Fruit fly (Drosophila melanogaster) whole organism, embryonic: ENCODE measurements around the gene CG46465.

ENCODE experiments used
- ATbp ChIP-seq: fragments of 200-800 bp; sonication (Bioruptor generic); optimal IDR thresholded peaks from 2 replicates; lab custom pipeline; 2017; ENCODE audit warnings: missing biosample characterization, mild to moderate bottlenecking, missing genetic modification characterization, missing genetic modification reagents
- Antp ChIP-seq: fragments of 200-800 bp; sonication (Bioruptor generic); optimal IDR thresholded peaks from 3 replicates; lab custom pipeline; 2016; ENCODE audit warnings: missing biosample characterization, missing genetic modification characterization
- Atf6 ChIP-seq: fragments of 200-800 bp; sonication (Bioruptor generic); IDR thresholded peaks from 2 replicates; pipeline ENCODE4 v1.3.6; 2022; ENCODE audit warnings: missing biosample characterization, missing genetic modification characterization
- B-H1 ChIP-seq: fragments of 200-800 bp; sonication (Bioruptor generic); IDR thresholded peaks from 3 replicates; pipeline ENCODE4 v1.3.6; 2022; ENCODE audit warnings: missing biosample characterization, missing genetic modification characterization
- CG10147 ChIP-seq: fragments of 200-800 bp; sonication (Bioruptor generic); optimal IDR thresholded peaks from 2 replicates; lab custom pipeline; 2019; ENCODE audit warnings: missing biosample characterization, mild to moderate bottlenecking, missing genetic modification characterization, moderate library complexity
- CG10209 ChIP-seq: fragments of 200-800 bp; sonication (Bioruptor generic); optimal IDR thresholded peaks from 3 replicates; lab custom pipeline; 2017; ENCODE audit warnings: missing biosample characterization, mild to moderate bottlenecking, missing genetic modification characterization, missing genetic modification reagents
- CG10431 ChIP-seq: fragments of 200-800 bp; sonication (Bioruptor generic); optimal IDR thresholded peaks from 3 replicates; lab custom pipeline; 2018; ENCODE audit warnings: missing biosample characterization, mild to moderate bottlenecking, missing genetic modification characterization
- CG10462 ChIP-seq: fragments of 200-800 bp; sonication (Bioruptor generic); optimal IDR thresholded peaks from 2 replicates; lab custom pipeline; 2016; ENCODE audit warnings: missing biosample characterization, missing genetic modification characterization
- CG10543 ChIP-seq: fragments of 200-800 bp; sonication (Bioruptor generic); optimal IDR thresholded peaks from 3 replicates; lab custom pipeline; 2017; ENCODE audit warnings: missing biosample characterization, mild to moderate bottlenecking, missing genetic modification characterization, moderate library complexity
- CG12155 ChIP-seq: fragments of 200-800 bp; sonication (Bioruptor generic); optimal IDR thresholded peaks from 3 replicates; lab custom pipeline; 2016; ENCODE audit warnings: missing biosample characterization, missing genetic modification characterization
- CG13123 ChIP-seq: fragments of 200-800 bp; sonication (Bioruptor generic); optimal IDR thresholded peaks from 2 replicates; lab custom pipeline; 2016; ENCODE audit warnings: missing biosample characterization, missing genetic modification characterization
- CG14441 ChIP-seq: fragments of 200-800 bp; sonication (Bioruptor generic); IDR thresholded peaks from 2 replicates; pipeline ENCODE4 v1.3.6; 2022; ENCODE audit warnings: missing biosample characterization, missing genetic modification characterization
- CG15601 ChIP-seq: fragments of 200-800 bp; sonication (Bioruptor generic); optimal IDR thresholded peaks from 3 replicates; lab custom pipeline; 2019; ENCODE audit warnings: missing biosample characterization, mild to moderate bottlenecking, missing genetic modification characterization, moderate library complexity
- CG1602 ChIP-seq: fragments of 200-800 bp; sonication (Bioruptor generic); optimal IDR thresholded peaks from 3 replicates; lab custom pipeline; 2016; ENCODE audit warnings: missing biosample characterization, missing genetic modification characterization
- CG17612 ChIP-seq: fragments of 200-800 bp; sonication (Bioruptor generic); IDR thresholded peaks from 2 replicates; pipeline ENCODE4 v1.3.6; 2022; ENCODE audit warnings: missing biosample characterization, missing genetic modification characterization
- CG1792 ChIP-seq: fragments of 200-800 bp; sonication (Bioruptor generic); optimal IDR thresholded peaks from 2 replicates; lab custom pipeline; 2016; ENCODE audit warnings: missing biosample characterization, missing genetic modification characterization
- CG18764 ChIP-seq: fragments of 200-800 bp; sonication (Bioruptor generic); optimal IDR thresholded peaks from 3 replicates; lab custom pipeline; 2016; ENCODE audit warnings: missing biosample characterization, missing genetic modification characterization
- CG31224 ChIP-seq: fragments of 200-800 bp; sonication (Bioruptor generic); IDR thresholded peaks from 2 replicates; pipeline ENCODE4 v1.3.6; 2022; ENCODE audit warnings: missing biosample characterization, missing genetic modification characterization
- CG34376 ChIP-seq: fragments of 200-800 bp; sonication (Bioruptor generic); optimal IDR thresholded peaks from 2 replicates; lab custom pipeline; 2018; ENCODE audit warnings: missing biosample characterization, mild to moderate bottlenecking, missing genetic modification characterization
- CG4360 ChIP-seq: fragments of 200-800 bp; sonication (Bioruptor generic); IDR thresholded peaks from 2 replicates; pipeline ENCODE4 v1.3.6; 2022; ENCODE audit warnings: missing biosample characterization, missing genetic modification characterization
- CG6175 ChIP-seq: fragments of 200-800 bp; sonication (Bioruptor generic); IDR thresholded peaks from 3 replicates; pipeline ENCODE4 v1.3.6; 2022; ENCODE audit warnings: missing biosample characterization, missing genetic modification characterization
- CG7357 ChIP-seq: fragments of 200-800 bp; sonication (Bioruptor generic); IDR thresholded peaks from 3 replicates; pipeline ENCODE4 v1.3.6; 2022; ENCODE audit warnings: missing biosample characterization, missing genetic modification characterization
- CG7928 ChIP-seq: fragments of 200-800 bp; sonication (Bioruptor generic); optimal IDR thresholded peaks from 2 replicates; lab custom pipeline; 2017; ENCODE audit warnings: missing biosample characterization, mild to moderate bottlenecking, missing genetic modification characterization
- CG7987 ChIP-seq: fragments of 200-800 bp; sonication (Bioruptor generic); optimal IDR thresholded peaks from 2 replicates; lab custom pipeline; 2018; ENCODE audit warnings: missing biosample characterization, mild to moderate bottlenecking, missing genetic modification characterization, moderate library complexity
- CoRest ChIP-seq: fragments of 200-800 bp; sonication (Bioruptor generic); optimal IDR thresholded peaks from 3 replicates; lab custom pipeline; 2018; ENCODE audit warnings: missing biosample characterization, mild to moderate bottlenecking, missing genetic modification characterization, moderate library complexity
- Hand ChIP-seq: fragments of 200-800 bp; sonication (Bioruptor generic); optimal IDR thresholded peaks from 2 replicates; lab custom pipeline; 2017; ENCODE audit warnings: mild to moderate bottlenecking, missing biosample characterization, missing genetic modification reagents, missing genetic modification characterization
- Hr78 ChIP-seq, 2 experiments: fragments of 200-800 bp in 1 of 2; fragments of >200 bp in 1 of 2; sonication (Bioruptor generic) in 1 of 2; optimal IDR thresholded peaks; 2 replicates each; lab custom pipeline; 2017 to 2019; ENCODE audit warnings: missing biosample characterization in 2 of 2, missing genetic modification characterization in 2 of 2, mild to moderate bottlenecking in 1 of 2, moderate library complexity in 1 of 2
- MBD-R2 ChIP-seq: fragments of 200-800 bp; sonication (Bioruptor generic); IDR thresholded peaks from 2 replicates; pipeline ENCODE4 v1.3.6; 2022; ENCODE audit warnings: missing biosample characterization, missing genetic modification characterization
- MTF-1 ChIP-seq: fragments of 200-800 bp; sonication (Bioruptor generic); optimal IDR thresholded peaks from 2 replicates; lab custom pipeline; 2018; ENCODE audit warnings: missing biosample characterization, mild to moderate bottlenecking, missing genetic modification characterization, borderline replicate concordance
- Med ChIP-seq: fragments of 200-800 bp; sonication (Bioruptor generic); peaks from one replicate; lab custom pipeline; 2016; ENCODE audit warnings: missing biosample characterization, missing genetic modification characterization, mild to moderate bottlenecking, inconsistent platforms, moderate library complexity
- Meics ChIP-seq: fragments of 200-800 bp; sonication (Bioruptor generic); optimal IDR thresholded peaks from 2 replicates; lab custom pipeline; 2017; ENCODE audit warnings: missing biosample characterization, mild to moderate bottlenecking, missing genetic modification characterization
- Poxn ChIP-seq: fragments of 200-800 bp; sonication (Bioruptor generic); IDR thresholded peaks from 2 replicates; pipeline ENCODE4 v1.3.6; 2022; ENCODE audit warnings: missing biosample characterization, missing genetic modification characterization
- Side ChIP-seq: fragments of 200-800 bp; sonication (Bioruptor generic); optimal IDR thresholded peaks from 2 replicates; lab custom pipeline; 2016; ENCODE audit warnings: missing biosample characterization, missing genetic modification characterization
- Sox100B ChIP-seq: fragments of 200-800 bp; sonication (Bioruptor generic); optimal IDR thresholded peaks from 3 replicates; lab custom pipeline; 2018; ENCODE audit warnings: missing biosample characterization, mild to moderate bottlenecking, missing genetic modification characterization
- Usf ChIP-seq: fragments of 200-800 bp; sonication (Bioruptor generic); optimal IDR thresholded peaks from 2 replicates; lab custom pipeline; 2017; ENCODE audit warnings: missing genotype, missing biosample characterization, missing genetic modification characterization
- cato ChIP-seq: fragments of 200-800 bp; sonication (Bioruptor generic); optimal IDR thresholded peaks from 2 replicates; lab custom pipeline; 2016; ENCODE audit warnings: missing biosample characterization, missing genetic modification characterization, borderline replicate concordance
- chn ChIP-seq: fragments of 200-800 bp; sonication (Bioruptor generic); optimal IDR thresholded peaks from 2 replicates; lab custom pipeline; 2016; ENCODE audit warnings: missing biosample characterization, missing genetic modification characterization
- dati ChIP-seq: fragments of 200-800 bp; sonication (Bioruptor generic); IDR thresholded peaks from 2 replicates; pipeline ENCODE4 v1.3.6; 2022; ENCODE audit warnings: missing biosample characterization, missing genetic modification characterization
- knrl ChIP-seq: fragments of 200-800 bp; sonication (Bioruptor generic); IDR thresholded peaks from 3 replicates; pipeline ENCODE4 v1.3.6; 2022; ENCODE audit warnings: missing biosample characterization, missing genetic modification characterization; ENCODE audit not compliant: partially characterized antibody
- lola ChIP-seq, 3 experiments: fragments of >200 bp in 2 of 3; fragments of 200-800 bp in 1 of 3; sonication (Bioruptor generic) in 1 of 3; optimal IDR thresholded peaks; 2 replicates each; lab custom pipeline; 2017 to 2019; ENCODE audit warnings: missing biosample characterization in 3 of 3, missing genetic modification characterization in 3 of 3, mild to moderate bottlenecking in 1 of 3, moderate library complexity in 1 of 3
- mam ChIP-seq: fragments of 200-800 bp; sonication (Bioruptor generic); optimal IDR thresholded peaks from 3 replicates; lab custom pipeline; 2016; ENCODE audit warnings: missing biosample characterization, missing genetic modification characterization
- nmo ChIP-seq: fragments of 200-800 bp; sonication (Bioruptor generic); optimal IDR thresholded peaks from 2 replicates; lab custom pipeline; 2018; ENCODE audit warnings: missing biosample characterization, mild to moderate bottlenecking, missing genetic modification characterization, moderate library complexity
- ro ChIP-seq: fragments of 200-800 bp; sonication (Bioruptor generic); IDR thresholded peaks from 2 replicates; pipeline ENCODE4 v1.3.6; 2022; ENCODE audit warnings: missing biosample characterization, missing genetic modification characterization
- sd ChIP-seq: fragments of 200-800 bp; sonication (Bioruptor generic); optimal IDR thresholded peaks from 3 replicates; lab custom pipeline; 2018; ENCODE audit warnings: missing biosample characterization, mild to moderate bottlenecking, missing genetic modification characterization, moderate library complexity
- ssp ChIP-seq: fragments of 200-800 bp; sonication (Bioruptor generic); IDR thresholded peaks from 2 replicates; pipeline ENCODE4 v1.3.6; 2022; ENCODE audit warnings: missing biosample characterization, missing genetic modification characterization
- stwl ChIP-seq: fragments of 200-800 bp; sonication (Bioruptor generic); optimal IDR thresholded peaks from 3 replicates; lab custom pipeline; 2018; ENCODE audit warnings: missing biosample characterization, mild to moderate bottlenecking, missing genetic modification characterization, moderate library complexity
- toy ChIP-seq: fragments of 200-800 bp; sonication (Bioruptor generic); IDR thresholded peaks from 2 replicates; pipeline ENCODE4 v1.3.6; 2022; ENCODE audit warnings: missing biosample characterization, missing genetic modification characterization
- wek ChIP-seq: fragments of 200-800 bp; sonication (Bioruptor generic); optimal IDR thresholded peaks from 3 replicates; lab custom pipeline; 2018; ENCODE audit warnings: missing biosample characterization, mild to moderate bottlenecking, missing genetic modification characterization, moderate library complexity

The CG46465 gene

dm6 chr2L:19021278-19022220, 29.3 kb downstream of the CG46465 start:
- TF ChIP-seq toy (GFP tag; lab: Robert Waterston, UW) (no peak), CG10431 (GFP tag; lab: Kevin White, UChicago) (peak; percentile 67), sd (tag; lab: Kevin White, UChicago) (peak; percentile 53), Atf6 (GFP tag; lab: Robert Waterston, UW) (peak; percentile 72), CG7357 (peak; percentile 39; the same call in 1 of the 3 replicates), CG15601 (tag; lab: Kevin White, UChicago) (peak; percentile 84), CG10147 (GFP tag; lab: Kevin White, UChicago) (peak; percentile 86), stwl (tag; lab: Kevin White, UChicago) (no peak), Hand (GFP tag; lab: Kevin White, UChicago) (peak; percentile 91), CG14441 (GFP tag; lab: Robert Waterston, UW) (no peak), ssp (GFP tag; lab: Robert Waterston, UW) (peak; percentile 51), CG18764 (peak; percentile 34), CoRest (peak; percentile 89), nmo (peak; percentile 87), CG34376 (peak; percentile 80), Hr78 (GFP tag; optimal IDR thresholded peaks at IDR 0.05; lab: Kevin White, UChicago) (peak in 1 of 2 experiments; percentile 68), ro (GFP tag; lab: Robert Waterston, UW) (peak; percentile 53; the same call in 1 of the 2 replicates), CG7928 (GFP tag; lab: Kevin White, UChicago) (peak; percentile 26), CG6175 (GFP tag; lab: Robert Waterston, UW) (no peak), CG10543 (GFP tag; lab: Kevin White, UChicago) (peak; percentile 96), Med (GFP tag; lab: Kevin White, UChicago) (peak; percentile 73), CG10209 (peak; percentile 81), CG7987 (peak; percentile 3), MTF-1 (GFP tag; lab: Kevin White, UChicago) (no peak), lola (GFP tag; optimal IDR thresholded peaks at IDR 0.05; lab: Kevin White, UChicago) (peak in 1 of 3 experiments; percentile 76), B-H1 (GFP tag; lab: Robert Waterston, UW) (no peak), Sox100B (peak; percentile 86), CG4360 (GFP tag; lab: Robert Waterston, UW) (no peak), ATbp (peak; percentile 82), chn (peak; percentile 49), knrl (GFP tag; lab: Robert Waterston, UW) (no peak), MBD-R2 (GFP tag; lab: Robert Waterston, UW) (0 out of 2 replicates have a peak, but pooled peaks have one; percentile 24), Usf (GFP tag; lab: Kevin White, UChicago) (peak; percentile 32), Antp (peak; percentile 42), wek (no peak), CG1792 (GFP tag; lab: Kevin White, UChicago) (no peak), Side (GFP tag; lab: Kevin White, UChicago) (no peak), CG17612 (GFP tag; lab: Robert Waterston, UW) (no peak), dati (GFP tag; lab: Robert Waterston, UW) (no peak), mam (GFP tag; lab: Kevin White, UChicago) (peak; percentile 20), Poxn (GFP tag; lab: Robert Waterston, UW) (no peak), cato (GFP tag; lab: Kevin White, UChicago) (peak; percentile 40), CG31224 (GFP tag; lab: Robert Waterston, UW) (no peak), CG10462 (GFP tag; lab: Kevin White, UChicago) (peak; percentile 20), CG13123 (GFP tag; lab: Kevin White, UChicago) (peak; percentile 13), Meics (GFP tag; lab: Kevin White, UChicago) (peak; percentile 83), CG12155 (GFP tag; lab: Kevin White, UChicago) (peak; percentile 59), CG1602 (GFP tag; lab: Kevin White, UChicago) (peak; percentile 68)
